Fruit fly (Drosophila melanogaster) whole organism, larva: ENCODE data around the gene CG11562.

Experiments
- noc ChIP-seq: fragments of 200-800 bp; sonication (Bioruptor generic); optimal IDR thresholded peaks from 3 replicates; lab custom pipeline; 2019; ENCODE audit warnings: missing biosample characterization, mild to moderate bottlenecking, missing genetic modification characterization, moderate library complexity

CG11562 gene

DNA sequence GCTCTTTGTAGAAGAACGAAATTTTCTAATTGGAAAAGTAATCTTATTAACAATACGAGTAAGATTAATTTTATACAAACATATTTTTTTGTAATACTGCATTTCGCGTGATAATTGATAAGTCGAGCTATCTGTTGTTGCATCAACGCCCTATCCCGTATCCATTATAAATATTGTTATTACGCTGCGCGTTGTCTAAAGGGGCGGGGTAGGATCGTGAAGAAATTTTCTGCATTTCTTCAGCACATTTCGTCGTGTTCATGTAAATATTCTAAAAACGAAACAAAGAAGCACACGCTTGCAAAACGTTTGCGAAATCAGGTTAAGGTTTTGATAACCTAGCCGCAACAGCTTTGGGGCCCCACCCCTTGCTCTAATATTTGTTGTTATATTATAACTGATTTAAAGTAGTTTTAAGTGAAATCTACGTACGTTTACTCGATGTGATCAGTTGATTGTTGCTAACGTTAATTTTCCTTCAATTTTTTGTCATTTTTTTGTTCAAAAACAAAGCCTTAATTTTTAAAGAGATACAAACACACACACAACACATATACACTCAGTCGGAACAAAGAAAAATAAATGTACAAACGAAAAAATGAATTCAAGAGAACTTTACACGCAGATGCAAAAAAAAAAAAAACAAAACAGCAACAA lies 11.2 kb downstream of the CG11562 start:
- no peak for TF ChIP-seq noc (tag; lab: Kevin White, UChicago)

- TF ChIP-seq noc (tag; lab: Kevin White, UChicago) = no peak
Measured at dm6 chr2L:305198-305597, 13.0 kb downstream of the CG11562 start.

DNA sequence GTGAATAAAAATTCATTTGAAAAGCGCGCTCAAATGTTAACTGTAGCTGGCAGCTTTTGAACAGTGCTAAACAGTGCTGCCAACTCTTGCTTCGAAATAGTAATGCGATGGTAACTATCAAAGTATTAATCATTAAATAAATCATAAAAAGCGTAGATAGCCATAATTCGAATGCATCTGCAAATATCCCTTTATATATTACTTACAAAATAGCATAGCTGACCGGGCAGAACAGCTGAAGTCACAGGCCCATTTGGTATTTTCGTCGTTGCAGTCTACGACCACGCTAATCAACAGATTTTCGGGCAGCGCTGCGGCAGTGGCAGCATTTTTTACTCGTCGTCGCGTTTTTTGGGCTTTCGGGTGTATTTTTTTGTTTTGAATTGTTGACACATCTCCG lies 13.4 kb downstream of the CG11562 start, which contains the start of gene Plc21C:
TSS of gene Plc21C (plus strand) at position 290 of the 400 bp plus-strand sequence.
- TF ChIP-seq noc (tag; lab: Kevin White, UChicago) = peak; percentile 24

DNA sequence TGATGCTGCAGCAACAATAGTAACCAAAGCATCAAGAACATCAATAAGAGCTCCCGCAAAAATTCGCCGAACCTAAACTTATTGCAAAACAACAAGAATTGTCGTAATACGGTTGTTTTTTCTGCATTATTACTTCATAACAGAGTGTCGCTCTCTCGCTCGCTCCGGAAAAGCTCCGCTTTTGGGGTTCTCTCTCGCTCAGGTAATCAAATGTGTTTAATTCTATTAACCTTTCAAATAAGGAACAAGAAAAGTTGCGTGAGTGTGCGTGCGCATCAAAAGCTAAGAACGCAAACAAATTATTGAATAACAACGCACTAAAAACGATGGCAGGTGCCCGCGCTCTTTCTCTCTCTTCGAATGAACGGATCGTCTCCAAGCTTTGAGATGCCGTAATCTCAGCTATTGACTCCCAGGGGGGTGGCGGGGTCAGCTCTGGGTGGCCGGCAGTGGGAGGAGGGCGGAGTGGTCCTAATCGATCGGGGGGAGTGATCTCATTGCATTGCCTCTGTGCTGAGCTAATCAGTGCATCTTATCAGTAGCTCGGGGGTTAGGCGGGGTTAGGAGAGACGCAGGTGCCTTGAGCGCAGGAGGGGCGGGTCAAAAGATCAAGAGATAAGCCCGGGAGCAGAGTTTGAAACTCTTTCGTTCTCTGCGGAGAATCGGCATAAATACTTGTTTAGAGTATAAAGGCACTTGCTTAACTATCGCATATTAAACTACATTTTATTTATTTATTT lies 14.1 kb downstream of the CG11562 start:
- no peak for TF ChIP-seq noc (tag; lab: Kevin White, UChicago)

dm6 chr2L:307129-307528 lies 14.9 kb downstream of the CG11562 start:
- no peak for TF ChIP-seq noc (tag; lab: Kevin White, UChicago)

DNA sequence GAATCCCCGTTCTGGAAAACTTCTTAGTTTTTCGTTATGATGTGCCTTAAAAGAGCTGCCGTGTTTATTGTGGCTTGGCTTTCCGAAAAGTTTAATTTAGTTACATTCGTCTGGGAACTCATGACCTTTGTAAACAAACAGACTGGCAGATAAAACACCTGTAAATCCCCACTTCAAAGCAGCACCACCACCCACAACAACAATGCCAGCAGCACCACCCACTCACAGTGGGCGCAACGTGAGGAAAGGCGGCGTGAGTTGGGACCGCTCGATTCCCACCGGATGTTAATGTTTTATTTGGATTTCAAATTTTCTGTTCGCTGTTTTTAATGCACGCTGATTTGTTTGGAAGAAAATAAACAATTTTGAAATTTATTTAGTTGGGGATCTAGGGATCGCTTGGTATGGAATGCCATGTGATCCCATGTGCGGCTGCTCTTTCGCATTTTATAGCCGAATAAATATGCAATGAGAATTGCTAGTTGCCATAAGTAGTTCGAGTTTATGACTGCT lies 16.0 kb downstream of the CG11562 start:
- no peak for TF ChIP-seq noc (tag; lab: Kevin White, UChicago)

DNA sequence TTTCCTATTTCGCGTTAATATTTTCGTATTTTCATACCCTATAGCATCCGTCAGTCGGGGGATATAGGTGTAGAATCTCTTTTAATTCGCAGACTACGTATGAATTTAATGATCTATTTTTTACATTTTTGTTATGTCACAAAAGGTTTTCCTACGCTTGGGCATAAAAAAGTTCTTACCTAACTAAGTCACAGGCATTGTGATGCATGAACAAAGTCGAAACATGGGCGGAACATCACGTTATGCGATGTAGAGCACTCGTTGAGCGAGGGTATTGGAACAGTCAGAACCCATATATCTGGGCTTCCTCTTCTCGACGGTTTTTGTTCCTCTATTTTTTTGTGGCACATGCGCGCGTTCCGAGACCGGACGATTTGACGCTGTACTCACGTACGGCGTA lies 17.0 kb downstream of the CG11562 start:
- TF ChIP-seq noc (tag; lab: Kevin White, UChicago) = peak; percentile 10

DNA sequence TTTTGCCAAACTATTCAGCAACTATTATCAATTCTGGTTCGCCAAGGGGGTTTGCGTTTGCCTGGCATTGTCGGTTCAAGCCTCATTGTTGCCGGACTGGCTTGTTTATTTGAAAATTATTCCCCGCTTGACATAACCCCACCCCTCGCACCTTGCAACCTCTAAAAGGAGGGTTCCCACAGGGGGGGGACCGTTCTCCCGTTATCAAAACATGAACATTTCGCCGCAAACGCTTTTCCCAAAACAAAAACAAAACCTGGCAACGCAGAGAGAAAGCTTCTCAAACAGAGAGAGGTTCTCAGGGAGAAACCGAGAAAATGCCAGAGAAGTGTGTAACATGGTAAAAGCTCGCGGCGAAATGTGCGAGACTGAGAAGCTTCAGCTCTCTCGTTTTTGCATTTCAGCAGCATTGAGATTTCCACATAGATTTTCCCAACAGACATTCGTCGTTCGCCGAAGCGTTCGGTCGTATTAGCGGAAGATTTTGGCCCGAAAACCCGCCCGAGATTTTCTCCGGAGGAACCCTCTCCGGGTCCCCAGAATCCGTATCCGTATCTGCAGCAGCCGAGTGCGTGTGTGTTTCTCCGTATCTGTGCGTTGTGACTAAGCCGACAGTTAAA lies 17.7 kb downstream of the CG11562 start:
- no peak for TF ChIP-seq noc (tag; lab: Kevin White, UChicago)

DNA sequence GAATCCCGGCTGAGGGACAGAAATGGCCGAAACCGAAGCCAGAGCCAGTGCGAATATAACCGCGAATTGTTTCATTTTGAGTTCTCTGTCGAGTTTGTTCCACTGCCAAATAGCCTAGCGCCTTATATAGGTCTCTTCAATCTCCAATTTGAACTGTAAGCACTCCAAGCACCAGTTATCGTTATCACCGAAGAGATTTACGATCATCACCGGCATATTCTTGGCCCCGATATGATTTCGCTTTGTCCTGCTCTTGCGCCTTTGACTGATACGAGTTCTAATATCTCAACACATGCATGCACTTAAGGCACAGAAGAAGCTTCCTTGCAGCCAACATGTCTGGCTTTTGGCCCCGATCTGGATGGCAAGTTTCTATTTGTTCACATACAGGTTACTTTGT lies 26.9 kb downstream of the CG11562 start, which contains the start of gene CG11912:
TSS of gene CG11912 (minus strand) at position 101 of the 400 bp plus-strand sequence.
- TF ChIP-seq noc (tag; lab: Kevin White, UChicago) = no peak

DNA sequence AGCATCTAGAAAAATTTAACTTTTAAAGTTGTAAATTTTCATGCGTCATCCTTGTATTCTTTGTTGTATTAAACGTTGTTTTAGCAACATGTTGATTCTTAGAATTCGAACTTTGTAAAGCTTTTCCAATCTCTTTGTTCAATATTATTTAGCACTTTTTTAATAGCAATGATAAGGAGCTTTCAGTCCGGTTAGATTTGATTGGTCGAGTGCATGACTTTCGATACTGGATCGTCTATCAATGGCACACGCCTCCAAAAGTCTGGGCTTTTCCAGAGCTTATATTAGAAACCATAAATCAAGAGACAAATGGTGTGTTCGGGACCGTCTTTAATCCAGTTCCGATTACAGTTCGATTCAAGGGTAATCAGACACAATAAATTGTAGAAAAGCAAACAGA lies 27.5 kb downstream of the CG11562 start:
- no peak for TF ChIP-seq noc (tag; lab: Kevin White, UChicago)

- no peak for TF ChIP-seq noc (tag; lab: Kevin White, UChicago)
Measured at dm6 chr2L:321148-321547, 28.9 kb downstream of the CG11562 start, which contains the start of gene CG11911. TSS of gene CG11911 (minus strand) at chr2L:321248.

DNA sequence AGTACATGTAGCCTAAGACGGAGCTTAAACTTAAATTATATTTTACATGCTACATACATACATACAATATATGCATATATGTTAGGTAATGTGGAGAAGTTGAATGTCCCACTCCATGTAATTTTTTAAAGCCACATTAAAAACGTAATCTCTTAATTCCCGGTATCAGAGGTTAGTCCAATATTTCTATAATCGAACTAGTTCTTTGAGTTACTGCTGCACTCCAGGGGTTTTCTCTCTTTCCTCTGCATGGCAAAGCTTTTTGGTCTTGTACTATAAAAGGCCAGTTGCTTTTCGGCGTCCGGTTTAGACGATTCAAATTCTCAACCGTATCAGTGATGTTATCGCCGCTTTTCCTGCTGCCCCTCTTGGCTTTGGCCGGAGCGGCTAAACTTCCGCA lies 29.6 kb downstream of the CG11562 start, which contains the start of gene CG33127:
TSS of gene CG33127 (plus strand) at position 309 of the 400 bp plus-strand sequence.
- no peak for TF ChIP-seq noc (tag; lab: Kevin White, UChicago)

DNA sequence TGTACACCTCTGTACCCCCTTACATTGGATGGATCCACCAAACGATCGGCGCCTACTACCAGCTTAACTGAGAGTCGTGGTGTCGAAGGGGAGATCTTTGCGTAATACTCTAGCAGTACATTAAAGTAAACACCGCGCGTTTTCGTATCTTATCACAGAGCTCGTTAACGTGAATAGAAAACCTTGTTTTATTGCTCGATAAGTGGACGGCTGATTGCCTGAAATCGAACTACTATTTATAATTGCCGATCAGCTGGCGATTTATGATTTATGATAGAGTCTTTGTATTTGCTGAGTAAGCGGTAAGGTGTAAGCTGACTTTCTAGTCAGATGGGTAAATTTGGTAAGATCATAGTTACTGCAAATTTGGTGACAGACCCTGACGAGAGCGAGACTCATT lies 30.7 kb downstream of the CG11562 start:
- TF ChIP-seq noc (tag; lab: Kevin White, UChicago) = peak; percentile 64

dm6 chr2L:329661-330060 lies 37.4 kb downstream of the CG11562 start, which contains the start of gene CG43755:
TSS of gene CG43755 (minus strand) at chr2L:329761.
- no peak for TF ChIP-seq noc (tag; lab: Kevin White, UChicago)

DNA sequence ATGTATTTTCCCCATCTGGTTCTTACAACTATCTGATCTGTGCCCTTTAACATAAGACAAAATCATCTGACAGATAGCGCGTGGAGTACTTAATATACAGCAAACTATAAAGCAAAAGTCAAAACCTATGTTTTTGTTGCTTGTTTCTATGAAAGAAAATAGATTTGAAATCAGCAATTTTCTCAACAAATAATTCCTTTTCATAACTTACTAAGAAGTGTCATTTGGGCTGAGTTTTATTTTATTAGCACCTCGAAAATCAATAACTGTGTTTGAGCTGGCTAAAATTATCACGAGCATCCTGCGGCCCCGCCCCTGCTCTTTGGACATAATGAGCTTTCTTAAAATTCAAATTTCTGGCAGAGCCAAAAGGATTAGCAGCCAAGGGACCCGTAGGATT lies 40.0 kb downstream of the CG11562 start, which contains the start of gene CG31921:
TSS of gene CG31921 (minus strand) at position 101 of the 400 bp plus-strand sequence.
- no peak for TF ChIP-seq noc (tag; lab: Kevin White, UChicago)
